Worm (Caenorhabditis elegans) whole organism, early embryonic: ENCODE data around the gene gbh-1.

ENCODE experiments used
- B0310.2 ChIP-seq: sonication (generic microtip); optimal IDR thresholded peaks from 2 replicates; lab custom pipeline; 2016; ENCODE audit warnings: mild to moderate bottlenecking, missing genetic modification characterization, missing compliant biosample characterization
- ama-1 ChIP-seq: fragments of 150-350 bp; optimal IDR thresholded peaks from 2 replicates; lab custom pipeline; 2014
- ceh-36 ChIP-seq: sonication (generic microtip); optimal IDR thresholded peaks from 2 replicates; lab custom pipeline; 2016; ENCODE audit warnings: missing genetic modification characterization, inconsistent platforms, missing compliant biosample characterization
- ets-7 ChIP-seq: sonication (generic microtip); optimal IDR thresholded peaks from 2 replicates; lab custom pipeline; 2016; ENCODE audit warnings: missing genotype, missing genetic modification characterization, missing compliant biosample characterization
- hmg-4 ChIP-seq: fragments of 200-800 bp; sonication (Bioruptor generic); optimal IDR thresholded peaks from 2 replicates; lab custom pipeline; 2018; ENCODE audit warnings: mild to moderate bottlenecking, missing genetic modification characterization, missing compliant biosample characterization
- tra-4 ChIP-seq: sonication (generic microtip); optimal IDR thresholded peaks from 2 replicates; lab custom pipeline; 2017; ENCODE audit warnings: missing genetic modification characterization, missing compliant biosample characterization

DNA sequence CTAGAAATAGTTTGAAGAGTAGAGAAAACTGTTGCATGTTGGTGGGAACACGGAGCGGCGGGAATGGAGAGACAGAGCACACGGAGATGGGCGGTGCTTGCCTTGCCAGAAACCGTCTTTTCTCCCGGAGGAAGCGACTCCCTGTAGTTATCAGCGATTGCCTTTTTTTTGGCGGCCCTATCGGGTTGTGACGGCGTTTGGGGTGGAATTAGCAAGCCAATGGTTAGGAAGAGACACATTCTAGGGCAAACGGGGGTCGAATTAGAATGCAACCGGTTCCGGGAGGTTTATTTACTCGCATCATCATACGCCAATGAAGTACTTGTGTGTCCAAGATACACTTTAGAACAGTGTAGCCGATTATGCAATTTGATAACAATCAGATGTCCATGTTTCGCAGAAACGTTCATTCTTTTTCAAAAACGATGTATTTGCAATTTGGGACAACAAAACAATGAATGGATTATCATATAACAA is 35.9 kb downstream of the gbh-1 start, which contains the start of gene lact-3:
- no peak for TF ChIP-seq ets-7 (tag; lab: Kevin White, UChicago)
- no peak for TF ChIP-seq ama-1 (lab: Kevin White, UChicago)
- no peak for TF ChIP-seq ceh-36 (tag; lab: Kevin White, UChicago)
- no peak for TF ChIP-seq B0310.2 (tag; lab: Kevin White, UChicago)
- no peak for TF ChIP-seq hmg-4
- TF ChIP-seq tra-4, result no peak
